Worm (Caenorhabditis elegans): ENCODE data around the gene irld-6.

DNA sequence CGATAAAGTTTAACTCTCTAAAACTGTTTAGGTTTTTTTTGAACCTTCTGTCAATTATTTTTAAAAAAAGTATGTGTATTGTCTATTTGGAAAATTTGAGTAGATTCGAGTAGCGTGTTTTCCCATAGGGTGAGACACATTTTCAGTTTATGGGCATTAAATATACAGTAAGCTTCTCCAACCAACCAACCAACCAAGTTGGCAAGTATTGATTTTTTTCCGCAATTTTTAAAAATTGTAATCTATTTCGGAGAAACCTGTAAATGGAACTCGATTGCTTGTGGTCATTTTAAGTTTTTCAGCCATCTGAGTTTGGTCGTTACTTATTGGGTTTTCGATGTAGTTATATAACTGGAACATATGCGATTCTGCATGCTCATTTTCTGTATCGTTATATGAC lies 11.6 kb downstream of the irld-6 start, which contains the start of gene srj-21:
- no peak for TF ChIP-seq skn-1 (tag; optimal IDR thresholded peaks at IDR 0.05)
- no peak for TF ChIP-seq ceh-16 (tag; optimal IDR thresholded peaks at IDR 0.05)
- TF ChIP-seq nhr-12 (tag; optimal IDR thresholded peaks at IDR 0.05): no peak
- no peak for TF ChIP-seq ama-1 (optimal IDR thresholded peaks at IDR 0.05)
- no peak for TF ChIP-seq unc-62 (GFP tag; optimal IDR thresholded peaks at IDR 0.05)
- no peak for TF ChIP-seq zag-1 (tag; optimal IDR thresholded peaks at IDR 0.05)
- no peak for TF ChIP-seq snpc-4 (tag; optimal IDR thresholded peaks at IDR 0.05)
- no peak for TF ChIP-seq mab-5 (tag; optimal IDR thresholded peaks at IDR 0.05)
- no peak for TF ChIP-seq nhr-11 (tag; optimal IDR thresholded peaks at IDR 0.05)
- no peak for TF ChIP-seq lin-39 (tag; optimal IDR thresholded peaks at IDR 0.05)
- no peak for TF ChIP-seq R02D3.7 (tag; optimal IDR thresholded peaks at IDR 0.05)
- TF ChIP-seq mdl-1 (tag; optimal IDR thresholded peaks at IDR 0.05): no peak

Measured in whole organism, L2 larva.